Fruit fly (Drosophila melanogaster) whole organism, adult: ENCODE results near the gene car.

Experiments used
- CG11617 ChIP-seq: fragments of 200-800 bp; sonication (Bioruptor generic); optimal IDR thresholded peaks from 2 replicates; lab custom pipeline; 2017; ENCODE audit warnings: mild to moderate bottlenecking, missing biosample characterization, missing genetic modification reagents, missing genetic modification characterization
- CG1620 ChIP-seq: fragments of 200-800 bp; sonication (Bioruptor generic); optimal IDR thresholded peaks from 2 replicates; lab custom pipeline; 2016; ENCODE audit warnings: missing biosample characterization, missing genetic modification characterization
- CG7045 ChIP-seq: fragments of 200-800 bp; sonication (Bioruptor generic); optimal IDR thresholded peaks from 2 replicates; lab custom pipeline; 2017; ENCODE audit warnings: missing biosample characterization, mild to moderate bottlenecking, missing genetic modification characterization
- Crg-1 ChIP-seq: fragments of 200-800 bp; sonication (Bioruptor generic); optimal IDR thresholded peaks from 2 replicates; lab custom pipeline; 2016; ENCODE audit warnings: missing biosample characterization, missing genetic modification characterization
- Hr96 ChIP-seq: fragments of 200-800 bp; sonication (Bioruptor generic); optimal IDR thresholded peaks from 2 replicates; lab custom pipeline; 2016; ENCODE audit warnings: missing biosample characterization, missing genetic modification characterization
- cic ChIP-seq: fragments of 200-800 bp; sonication (Bioruptor generic); optimal IDR thresholded peaks from 2 replicates; lab custom pipeline; 2017; ENCODE audit warnings: missing biosample characterization, mild to moderate bottlenecking, missing genetic modification characterization, moderate library complexity
- pad ChIP-seq: fragments of 200-800 bp; sonication (Bioruptor generic); optimal IDR thresholded peaks from 3 replicates; lab custom pipeline; 2017; ENCODE audit warnings: missing biosample characterization, missing genetic modification characterization, mild to moderate bottlenecking, moderate library complexity, missing genetic modification reagents

dm6 chrX:19577940-19578632, 12.3 kb downstream of the car start:
- peak; percentile 95 for TF ChIP-seq pad (GFP tag; lab: Kevin White, UChicago)
- no peak for TF ChIP-seq Hr96 (GFP tag; lab: Kevin White, UChicago)
- peak; percentile 27 for TF ChIP-seq CG11617 (GFP tag; lab: Kevin White, UChicago)
- TF ChIP-seq CG1620 (GFP tag; lab: Kevin White, UChicago) = no peak
- no peak for TF ChIP-seq CG7045 (GFP tag; lab: Kevin White, UChicago)
- no peak for TF ChIP-seq cic (GFP tag; lab: Kevin White, UChicago)
- TF ChIP-seq Crg-1 (GFP tag; lab: Kevin White, UChicago) = no peak
